Fruit fly (Drosophila melanogaster) whole organism, embryonic: ENCODE results near the gene CG7924.

Experiments
- Antp ChIP-seq: fragments of 200-800 bp; sonication (Bioruptor generic); optimal IDR thresholded peaks from 3 replicates; lab custom pipeline; 2016; ENCODE audit warnings: missing biosample characterization, missing genetic modification characterization
- CG11723 ChIP-seq: fragments of 200-800 bp; sonication (Bioruptor generic); optimal IDR thresholded peaks from 2 replicates; lab custom pipeline; 2017; ENCODE audit warnings: missing biosample characterization, mild to moderate bottlenecking, missing genetic modification characterization
- CG12155 ChIP-seq: fragments of 200-800 bp; sonication (Bioruptor generic); optimal IDR thresholded peaks from 3 replicates; lab custom pipeline; 2016; ENCODE audit warnings: missing biosample characterization, missing genetic modification characterization
- CG12391 ChIP-seq: fragments of 200-800 bp; sonication (Bioruptor generic); optimal IDR thresholded peaks from 3 replicates; lab custom pipeline; 2018; ENCODE audit warnings: missing biosample characterization, mild to moderate bottlenecking, missing genetic modification characterization, moderate library complexity
- CG12659 ChIP-seq: fragments of 200-800 bp; sonication (Bioruptor generic); optimal IDR thresholded peaks from 3 replicates; lab custom pipeline; 2017; ENCODE audit warnings: mild to moderate bottlenecking, missing biosample characterization, missing genetic modification reagents, missing genetic modification characterization
- CG15073 ChIP-seq: fragments of 200-800 bp; sonication (Bioruptor generic); optimal IDR thresholded peaks from 2 replicates; lab custom pipeline; 2016; ENCODE audit warnings: missing biosample characterization, missing genetic modification characterization
- CG15269 ChIP-seq: fragments of 200-800 bp; sonication (Bioruptor generic); optimal IDR thresholded peaks from 2 replicates; lab custom pipeline; 2018; ENCODE audit warnings: missing biosample characterization, mild to moderate bottlenecking, missing genetic modification characterization, moderate library complexity
- CG17912 ChIP-seq: fragments of 200-800 bp; sonication (Bioruptor generic); optimal IDR thresholded peaks from 2 replicates; lab custom pipeline; 2018; ENCODE audit warnings: missing biosample characterization, mild to moderate bottlenecking, missing genetic modification characterization
- CG2120 ChIP-seq: fragments of 200-800 bp; sonication (Bioruptor generic); optimal IDR thresholded peaks from 3 replicates; lab custom pipeline; 2016; ENCODE audit warnings: missing biosample characterization, missing genetic modification characterization
- CG31365 ChIP-seq: fragments of 200-800 bp; sonication (Bioruptor generic); optimal IDR thresholded peaks from 2 replicates; lab custom pipeline; 2018; ENCODE audit warnings: missing biosample characterization, mild to moderate bottlenecking, missing genetic modification characterization
- CG3281 ChIP-seq: fragments of 200-800 bp; sonication (Bioruptor generic); optimal IDR thresholded peaks from 3 replicates; lab custom pipeline; 2017; ENCODE audit warnings: missing biosample characterization, mild to moderate bottlenecking, missing genetic modification characterization
- CG3995 ChIP-seq: fragments of 200-800 bp; sonication (Bioruptor generic); optimal IDR thresholded peaks from 3 replicates; lab custom pipeline; 2016; ENCODE audit warnings: missing biosample characterization, missing genetic modification characterization
- CG42726 ChIP-seq: fragments of 200-800 bp; sonication (Bioruptor generic); IDR thresholded peaks from 2 replicates; pipeline ENCODE4 v1.3.6; 2022; ENCODE audit warnings: missing biosample characterization, missing genetic modification characterization; ENCODE audit not compliant: partially characterized antibody
- CG4424 ChIP-seq: fragments of 200-800 bp; sonication (Bioruptor generic); optimal IDR thresholded peaks from 3 replicates; lab custom pipeline; 2016; ENCODE audit warnings: missing biosample characterization, missing genetic modification characterization
- CG8281 ChIP-seq: fragments of 200-800 bp; sonication (Bioruptor generic); optimal IDR thresholded peaks from 2 replicates; lab custom pipeline; 2018; ENCODE audit warnings: missing biosample characterization, mild to moderate bottlenecking, missing genetic modification characterization, moderate library complexity
- CG8290 ChIP-seq, 3 experiments: fragments of 200-800 bp; sonication (Bioruptor generic); optimal IDR thresholded peaks; 2 replicates each; lab custom pipeline; 2016 to 2019; ENCODE audit warnings: missing biosample characterization in 3 of 3, missing genetic modification characterization in 3 of 3, mild to moderate bottlenecking in 2 of 3, moderate library complexity in 1 of 3
- CG8359 ChIP-seq: fragments of 200-800 bp; sonication (Bioruptor generic); optimal IDR thresholded peaks from 2 replicates; lab custom pipeline; 2017; ENCODE audit warnings: missing biosample characterization, mild to moderate bottlenecking, missing genetic modification characterization, borderline replicate concordance
- CG8924 ChIP-seq: fragments of 200-800 bp; optimal IDR thresholded peaks from 3 replicates; lab custom pipeline; 2019; ENCODE audit warnings: missing biosample characterization, mild to moderate bottlenecking, missing genetic modification characterization, moderate library complexity
- CG9609 ChIP-seq: fragments of 200-800 bp; sonication (Bioruptor generic); optimal IDR thresholded peaks from 3 replicates; lab custom pipeline; 2016; ENCODE audit warnings: missing biosample characterization, missing genetic modification characterization
- CHES-1-like ChIP-seq: fragments of 200-800 bp; sonication (Bioruptor generic); optimal IDR thresholded peaks from 2 replicates; lab custom pipeline; 2016; ENCODE audit warnings: missing biosample characterization, missing genetic modification characterization
- Dad ChIP-seq: fragments of 200-800 bp; sonication (Bioruptor generic); optimal IDR thresholded peaks from 3 replicates; lab custom pipeline; 2016; ENCODE audit warnings: missing biosample characterization, missing genetic modification characterization
- Deaf1 ChIP-seq: fragments of 200-800 bp; optimal IDR thresholded peaks from 3 replicates; lab custom pipeline; 2019; ENCODE audit warnings: missing biosample characterization, mild to moderate bottlenecking, missing genetic modification characterization, moderate library complexity
- Dip3 ChIP-seq: fragments of 200-800 bp; sonication (Bioruptor generic); optimal IDR thresholded peaks from 3 replicates; lab custom pipeline; 2016; ENCODE audit warnings: missing biosample characterization, missing genetic modification characterization
- ERR ChIP-seq: fragments of 200-800 bp; sonication (Bioruptor generic); optimal IDR thresholded peaks from 2 replicates; lab custom pipeline; 2016; ENCODE audit warnings: missing biosample characterization, missing genetic modification characterization
- Ets97D ChIP-seq: fragments of 200-800 bp; sonication (Bioruptor generic); optimal IDR thresholded peaks from 3 replicates; lab custom pipeline; 2016; ENCODE audit warnings: missing biosample characterization, missing genetic modification characterization
- GATAe ChIP-seq: fragments of 200-800 bp; sonication (Bioruptor generic); conservative IDR thresholded peaks from 2 replicates; pipeline ENCODE4 v1.3.6; 2022; ENCODE audit warnings: missing biosample characterization, missing genetic modification characterization
- HLH3B ChIP-seq: fragments of 200-800 bp; sonication (Bioruptor generic); IDR thresholded peaks from 2 replicates; pipeline ENCODE4 v1.3.6; 2022; ENCODE audit warnings: missing biosample characterization, missing genetic modification characterization
- Hr39 ChIP-seq: fragments of >200 bp; optimal IDR thresholded peaks from 2 replicates; lab custom pipeline; 2017
- Hr51 ChIP-seq, 2 experiments: fragments of 200-800 bp; sonication (Bioruptor generic); optimal IDR thresholded peaks; 2 replicates in 1 of 2; 3 replicates in 1 of 2; lab custom pipeline; 2016 to 2018; ENCODE audit warnings: missing biosample characterization in 2 of 2, missing genetic modification characterization in 2 of 2, mild to moderate bottlenecking in 1 of 2, moderate library complexity in 1 of 2
- Lhr ChIP-seq: fragments of 200-800 bp; sonication (Bioruptor generic); optimal IDR thresholded peaks from 3 replicates; lab custom pipeline; 2017; ENCODE audit warnings: mild to moderate bottlenecking, missing biosample characterization, missing genetic modification reagents, missing genetic modification characterization
- MTF-1 ChIP-seq: fragments of 200-800 bp; sonication (Bioruptor generic); optimal IDR thresholded peaks from 2 replicates; lab custom pipeline; 2018; ENCODE audit warnings: missing biosample characterization, mild to moderate bottlenecking, missing genetic modification characterization, borderline replicate concordance
- Meics ChIP-seq: fragments of 200-800 bp; sonication (Bioruptor generic); optimal IDR thresholded peaks from 2 replicates; lab custom pipeline; 2017; ENCODE audit warnings: missing biosample characterization, mild to moderate bottlenecking, missing genetic modification characterization
- Myb ChIP-seq: fragments of 200-800 bp; sonication (Bioruptor generic); optimal IDR thresholded peaks from 2 replicates; lab custom pipeline; 2016; ENCODE audit warnings: missing biosample characterization, missing genetic modification characterization
- Pdp1 ChIP-seq, 2 experiments: fragments of 200-800 bp; sonication (Bioruptor generic); optimal IDR thresholded peaks; 3 replicates each; lab custom pipeline; 2016; ENCODE audit warnings: missing biosample characterization in 2 of 2, missing genetic modification characterization in 2 of 2, mild to moderate bottlenecking in 1 of 2, moderate library complexity in 1 of 2
- Xbp1 ChIP-seq: fragments of 200-800 bp; sonication (Bioruptor generic); optimal IDR thresholded peaks from 3 replicates; lab custom pipeline; 2016; ENCODE audit warnings: missing biosample characterization, mild to moderate bottlenecking, missing genetic modification characterization
- ara ChIP-seq: fragments of 200-800 bp; sonication (Bioruptor generic); IDR thresholded peaks from 2 replicates; pipeline ENCODE4 v1.3.6; 2022; ENCODE audit warnings: missing biosample characterization, missing genetic modification characterization
- ase ChIP-seq: fragments of 200-800 bp; sonication (Bioruptor generic); IDR thresholded peaks from 3 replicates; pipeline ENCODE4 v1.3.6; 2022; ENCODE audit warnings: missing biosample characterization, missing genetic modification characterization
- eve ChIP-seq, 2 experiments: fragments of >200 bp; optimal IDR thresholded peaks; 2 replicates each; lab custom pipeline; 2017; ENCODE audit warnings: missing biosample characterization in 2 of 2, missing genetic modification characterization in 2 of 2
- exex ChIP-seq: fragments of 200-800 bp; sonication (Bioruptor generic); optimal IDR thresholded peaks from 4 replicates; lab custom pipeline; 2018; ENCODE audit warnings: missing biosample characterization, mild to moderate bottlenecking, missing genetic modification characterization, moderate library complexity
- gem ChIP-seq: fragments of 200-800 bp; sonication (Bioruptor generic); optimal IDR thresholded peaks from 2 replicates; lab custom pipeline; 2019; ENCODE audit warnings: missing biosample characterization, mild to moderate bottlenecking, missing genetic modification characterization, moderate library complexity
- ham ChIP-seq: fragments of 200-800 bp; sonication (Bioruptor generic); IDR thresholded peaks from 2 replicates; pipeline ENCODE4 v1.3.6; 2022; ENCODE audit warnings: missing biosample characterization, missing genetic modification characterization
- insv ChIP-seq, 2 experiments: fragments of 200-800 bp; sonication (Bioruptor generic); optimal IDR thresholded peaks; 3 replicates each; lab custom pipeline; 2016 to 2018; ENCODE audit warnings: missing biosample characterization in 2 of 2, missing genetic modification characterization in 2 of 2
- jumu ChIP-seq: fragments of 200-800 bp; sonication (Bioruptor generic); optimal IDR thresholded peaks from 3 replicates; lab custom pipeline; 2016; ENCODE audit warnings: missing biosample characterization, missing genetic modification characterization
- klu ChIP-seq: fragments of 200-800 bp; sonication (Bioruptor generic); IDR thresholded peaks from 2 replicates; pipeline ENCODE4 v1.3.6; 2022; ENCODE audit warnings: missing biosample characterization, missing genetic modification characterization
- onecut ChIP-seq: fragments of 200-800 bp; sonication (Bioruptor generic); IDR thresholded peaks from 2 replicates; pipeline ENCODE4 v1.3.6; 2022; ENCODE audit warnings: missing biosample characterization, missing genetic modification characterization
- org-1 ChIP-seq: fragments of 200-800 bp; sonication (Bioruptor generic); optimal IDR thresholded peaks from 2 replicates; lab custom pipeline; 2017; ENCODE audit warnings: missing biosample characterization, missing genetic modification characterization
- pb ChIP-seq: fragments of 200-800 bp; sonication (Bioruptor generic); optimal IDR thresholded peaks from 3 replicates; lab custom pipeline; 2016; ENCODE audit warnings: missing biosample characterization, missing genetic modification characterization
- shn ChIP-seq: fragments of 200-800 bp; sonication (Bioruptor generic); optimal IDR thresholded peaks from 3 replicates; lab custom pipeline; 2016; ENCODE audit warnings: missing biosample characterization, missing genetic modification characterization
- slp2 ChIP-seq: fragments of 200-800 bp; sonication (Bioruptor generic); optimal IDR thresholded peaks from 2 replicates; lab custom pipeline; 2016; ENCODE audit warnings: missing biosample characterization, missing genetic modification characterization
- tap ChIP-seq: fragments of 200-800 bp; optimal IDR thresholded peaks from 3 replicates; lab custom pipeline; 2019; ENCODE audit warnings: missing biosample characterization, mild to moderate bottlenecking, missing genetic modification characterization, moderate library complexity
- trem ChIP-seq: fragments of 200-800 bp; optimal IDR thresholded peaks from 3 replicates; lab custom pipeline; 2019; ENCODE audit warnings: missing biosample characterization, mild to moderate bottlenecking, missing genetic modification characterization, moderate library complexity

The CG7924 gene

dm6 chr3L:14195714-14196113, 37.6 kb upstream of the CG7924 start (continued):
- TF ChIP-seq CG4424 (GFP tag; lab: Kevin White, UChicago) (peak; percentile 5), ERR (no peak), Xbp1 (GFP tag; lab: Kevin White, UChicago) (no peak), Dip3 (no peak), CG31365 (peak; percentile 36), Lhr (peak; percentile 10), CG3281 (GFP tag; lab: Kevin White, UChicago) (peak; percentile 31), CG12155 (GFP tag; lab: Kevin White, UChicago) (no peak), CG12659 (GFP tag; lab: Kevin White, UChicago) (peak; percentile 32), CG3995 (GFP tag; lab: Kevin White, UChicago) (no peak), klu (GFP tag; lab: Robert Waterston, UW) (no peak), shn (GFP tag; lab: Kevin White, UChicago) (no peak), org-1 (GFP tag; lab: Kevin White, UChicago) (peak; percentile 0), CG42726 (no peak), Meics (GFP tag; lab: Kevin White, UChicago) (peak; percentile 54), insv (GFP tag; optimal IDR thresholded peaks at IDR 0.05; lab: Kevin White, UChicago) (peak in 1 of 2 experiments; percentile 10), tap (tag; lab: Kevin White, UChicago) (peak; percentile 40), CG17912 (GFP tag; lab: Kevin White, UChicago) (peak; percentile 72), eve (GFP tag; optimal IDR thresholded peaks at IDR 0.05; lab: Kevin White, UChicago) (peak in 1 of 2 experiments; percentile 62), CG15269 (tag; lab: Kevin White, UChicago) (peak; percentile 61), CG11723 (peak; percentile 27), Pdp1 (GFP tag; optimal IDR thresholded peaks at IDR 0.05; lab: Kevin White, UChicago) (peak in 1 of 2 experiments; percentile 16), ham (GFP tag; lab: Robert Waterston, UW) (no peak), exex (tag; lab: Kevin White, UChicago) (peak; percentile 54), CG8281 (peak; percentile 51), CG8924 (tag; lab: Kevin White, UChicago) (peak; percentile 47), Deaf1 (tag; lab: Kevin White, UChicago) (no peak), Dad (GFP tag; lab: Kevin White, UChicago) (no peak), GATAe (no peak), MTF-1 (GFP tag; lab: Kevin White, UChicago) (peak; percentile 72), Hr51 (GFP tag; optimal IDR thresholded peaks at IDR 0.05; lab: Kevin White, UChicago) (no peak), jumu (no peak), onecut (GFP tag; lab: Robert Waterston, UW) (no peak; the same call in 1 of the 2 replicates), CG15073 (GFP tag; lab: Kevin White, UChicago) (no peak), pb (GFP tag; lab: Kevin White, UChicago) (no peak), CG12391 (tag; lab: Kevin White, UChicago) (peak; percentile 13), HLH3B (GFP tag; lab: Robert Waterston, UW) (peak; percentile 17; the same call in 1 of the 2 replicates), CG9609 (GFP tag; lab: Kevin White, UChicago) (no peak), Ets97D (GFP tag; lab: Kevin White, UChicago) (no peak), trem (tag; lab: Kevin White, UChicago) (peak; percentile 2), Hr39 (lab: Kevin White, UChicago) (no peak), CG2120 (GFP tag; lab: Kevin White, UChicago) (no peak), Antp (GFP tag; lab: Kevin White, UChicago) (no peak), slp2 (GFP tag; lab: Kevin White, UChicago) (no peak), CHES-1-like (GFP tag; lab: Kevin White, UChicago) (peak; percentile 30), CG8359 (GFP tag; lab: Kevin White, UChicago) (no peak), gem (tag; lab: Kevin White, UChicago) (peak; percentile 39), ase (GFP tag; lab: Robert Waterston, UW) (no peak), Myb (no peak), CG8290 (GFP tag; optimal IDR thresholded peaks at IDR 0.05; lab: Kevin White, UChicago) (no peak), CG8290 (tag; optimal IDR thresholded peaks at IDR 0.05; lab: Kevin White, UChicago) (no peak), ara (peak; percentile 61)
